Worm (Caenorhabditis elegans): ENCODE results near the gene Y43F8B.10.

ce11 chrV:19448805-19449204 is 25.5 kb upstream of the Y43F8B.10 start, which contains the start of gene M04C3.2:
- TF ChIP-seq somi-1 (GFP tag; optimal IDR thresholded peaks at IDR 0.05), result no peak
- no peak for TF ChIP-seq zim-3 (tag; optimal IDR thresholded peaks at IDR 0.05)
- TF ChIP-seq ceh-100 (GFP tag; IDR thresholded peaks at IDR 0.05), result no peak
- TF ChIP-seq madf-8 (GFP tag; conservative IDR thresholded peaks at IDR 0.05), result no peak
- no peak for TF ChIP-seq K12H6.12 (tag; optimal IDR thresholded peaks at IDR 0.05)
- no peak for TF ChIP-seq ama-1 (optimal IDR thresholded peaks at IDR 0.05)
- no peak for TF ChIP-seq ama-1 (GFP tag; optimal IDR thresholded peaks at IDR 0.05)
- no peak for TF ChIP-seq attf-3 (GFP tag; conservative IDR thresholded peaks at IDR 0.05)
- TF ChIP-seq F49E8.2 (tag; optimal IDR thresholded peaks at IDR 0.05; ENCODE audit: insufficient read depth), result no peak
